Fruit fly (Drosophila melanogaster) whole organism, embryonic: ENCODE data around the gene CG5835.

ENCODE experiments used
- Aef1 ChIP-seq: fragments of 200-800 bp; sonication (Bioruptor generic); IDR thresholded peaks from 3 replicates; pipeline ENCODE4 v1.3.6; 2022; ENCODE audit warnings: missing biosample characterization, missing genetic modification characterization
- Bdp1 ChIP-seq: fragments of 200-800 bp; sonication (Bioruptor generic); optimal IDR thresholded peaks from 3 replicates; lab custom pipeline; 2016; ENCODE audit warnings: missing biosample characterization, missing genetic modification characterization
- Blimp-1 ChIP-seq: fragments of 200-800 bp; sonication (Bioruptor generic); optimal IDR thresholded peaks from 3 replicates; lab custom pipeline; 2018; ENCODE audit warnings: missing biosample characterization, missing genetic modification characterization, mild to moderate bottlenecking, moderate library complexity, missing genetic modification reagents
- BtbVII ChIP-seq: fragments of 200-800 bp; sonication (Bioruptor generic); optimal IDR thresholded peaks from 3 replicates; lab custom pipeline; 2017; ENCODE audit warnings: missing biosample characterization, mild to moderate bottlenecking, missing genetic modification characterization
- CG10274 ChIP-seq: fragments of 200-800 bp; sonication (Bioruptor generic); optimal IDR thresholded peaks from 3 replicates; lab custom pipeline; 2017; ENCODE audit warnings: missing biosample characterization, mild to moderate bottlenecking, missing genetic modification characterization
- CG10654 ChIP-seq: fragments of 200-800 bp; sonication (Bioruptor generic); optimal IDR thresholded peaks from 2 replicates; lab custom pipeline; 2016; ENCODE audit warnings: missing biosample characterization, missing genetic modification characterization
- CG11085 ChIP-seq: fragments of 200-800 bp; sonication (Bioruptor generic); IDR thresholded peaks from 2 replicates; pipeline ENCODE4 v1.3.6; 2022; ENCODE audit warnings: missing biosample characterization, missing genetic modification characterization
- CG12391 ChIP-seq: fragments of 200-800 bp; sonication (Bioruptor generic); optimal IDR thresholded peaks from 3 replicates; lab custom pipeline; 2018; ENCODE audit warnings: missing biosample characterization, mild to moderate bottlenecking, missing genetic modification characterization, moderate library complexity
- CG14014 ChIP-seq: fragments of 200-800 bp; sonication (Bioruptor generic); IDR thresholded peaks from 2 replicates; pipeline ENCODE4 v1.3.6; 2022; ENCODE audit warnings: missing biosample characterization, missing genetic modification characterization
- CG14441 ChIP-seq: fragments of 200-800 bp; sonication (Bioruptor generic); IDR thresholded peaks from 2 replicates; pipeline ENCODE4 v1.3.6; 2022; ENCODE audit warnings: missing biosample characterization, missing genetic modification characterization
- CG15514 ChIP-seq: fragments of 200-800 bp; sonication (Bioruptor generic); optimal IDR thresholded peaks from 3 replicates; lab custom pipeline; 2017; ENCODE audit warnings: missing biosample characterization, missing genetic modification characterization, mild to moderate bottlenecking, moderate library complexity, missing genetic modification reagents
- CG16815 ChIP-seq: fragments of 200-800 bp; sonication (Bioruptor generic); optimal IDR thresholded peaks from 3 replicates; lab custom pipeline; 2017; ENCODE audit warnings: missing biosample characterization, mild to moderate bottlenecking, missing genetic modification characterization
- CG17568 ChIP-seq: fragments of 200-800 bp; sonication (Bioruptor generic); optimal IDR thresholded peaks from 2 replicates; lab custom pipeline; 2018; ENCODE audit warnings: missing biosample characterization, mild to moderate bottlenecking, missing genetic modification characterization, moderate library complexity
- CG18011 ChIP-seq: fragments of 200-800 bp; sonication (Bioruptor generic); optimal IDR thresholded peaks from 2 replicates; lab custom pipeline; 2017; ENCODE audit warnings: missing biosample characterization, missing genetic modification characterization, mild to moderate bottlenecking, moderate library complexity, missing genotype
- CG18619 ChIP-seq: fragments of 200-800 bp; sonication (Bioruptor generic); optimal IDR thresholded peaks from 3 replicates; lab custom pipeline; 2017; ENCODE audit warnings: missing biosample characterization, mild to moderate bottlenecking, missing genetic modification characterization
- CG2116 ChIP-seq: fragments of 200-800 bp; sonication (Bioruptor generic); optimal IDR thresholded peaks from 3 replicates; lab custom pipeline; 2018; ENCODE audit warnings: missing biosample characterization, mild to moderate bottlenecking, missing genetic modification characterization
- CG2889 ChIP-seq: fragments of 200-800 bp; sonication (Bioruptor generic); IDR thresholded peaks from 3 replicates; pipeline ENCODE4 v1.3.6; 2022; ENCODE audit warnings: missing biosample characterization, missing genetic modification characterization
- CG30403 ChIP-seq: fragments of 200-800 bp; sonication (Bioruptor generic); optimal IDR thresholded peaks from 3 replicates; lab custom pipeline; 2016; ENCODE audit warnings: missing biosample characterization, missing genetic modification characterization
- CG3407 ChIP-seq: fragments of 200-800 bp; sonication (Bioruptor generic); optimal IDR thresholded peaks from 2 replicates; lab custom pipeline; 2018; ENCODE audit warnings: missing biosample characterization, mild to moderate bottlenecking, missing genetic modification characterization
- CG4424 ChIP-seq: fragments of 200-800 bp; sonication (Bioruptor generic); optimal IDR thresholded peaks from 3 replicates; lab custom pipeline; 2016; ENCODE audit warnings: missing biosample characterization, missing genetic modification characterization
- CG4854 ChIP-seq: fragments of 200-800 bp; sonication (Bioruptor generic); optimal IDR thresholded peaks from 2 replicates; lab custom pipeline; 2016; ENCODE audit warnings: missing biosample characterization, missing genetic modification characterization, inconsistent platforms
- CG5180 ChIP-seq: fragments of 200-800 bp; sonication (Bioruptor generic); optimal IDR thresholded peaks from 3 replicates; lab custom pipeline; 2017; ENCODE audit warnings: missing biosample characterization, missing genetic modification characterization, mild to moderate bottlenecking, moderate library complexity, missing genetic modification reagents
- CG7745 ChIP-seq: fragments of 200-800 bp; sonication (Bioruptor generic); optimal IDR thresholded peaks from 2 replicates; lab custom pipeline; 2018; ENCODE audit warnings: missing biosample characterization, mild to moderate bottlenecking, missing genetic modification characterization, moderate library complexity
- CG7786 ChIP-seq: fragments of 200-800 bp; sonication (Bioruptor generic); optimal IDR thresholded peaks from 2 replicates; lab custom pipeline; 2016; ENCODE audit warnings: missing biosample characterization, missing genetic modification characterization
- CG7987 ChIP-seq: fragments of 200-800 bp; sonication (Bioruptor generic); optimal IDR thresholded peaks from 2 replicates; lab custom pipeline; 2018; ENCODE audit warnings: missing biosample characterization, mild to moderate bottlenecking, missing genetic modification characterization, moderate library complexity
- CrebB ChIP-seq: fragments of 200-800 bp; sonication (Bioruptor generic); optimal IDR thresholded peaks from 3 replicates; lab custom pipeline; 2018; ENCODE audit warnings: missing biosample characterization, mild to moderate bottlenecking, missing genetic modification characterization
- Jarid2 ChIP-seq: fragments of 200-800 bp; sonication (Bioruptor generic); optimal IDR thresholded peaks from 3 replicates; lab custom pipeline; 2017; ENCODE audit warnings: mild to moderate bottlenecking, missing biosample characterization, missing genetic modification reagents, missing genetic modification characterization
- MESR4 ChIP-seq: fragments of 200-800 bp; sonication (Bioruptor generic); optimal IDR thresholded peaks from 2 replicates; lab custom pipeline; 2018; ENCODE audit warnings: missing biosample characterization, mild to moderate bottlenecking, missing genetic modification characterization, moderate library complexity
- PHDP ChIP-seq: fragments of 200-800 bp; sonication (Bioruptor generic); optimal IDR thresholded peaks from 3 replicates; lab custom pipeline; 2018; ENCODE audit warnings: missing biosample characterization, mild to moderate bottlenecking, missing genetic modification characterization, moderate library complexity
- Poxn ChIP-seq: fragments of 200-800 bp; sonication (Bioruptor generic); IDR thresholded peaks from 2 replicates; pipeline ENCODE4 v1.3.6; 2022; ENCODE audit warnings: missing biosample characterization, missing genetic modification characterization
- Sox102F ChIP-seq: fragments of 200-800 bp; sonication (Bioruptor generic); optimal IDR thresholded peaks from 2 replicates; lab custom pipeline; 2018; ENCODE audit warnings: missing biosample characterization, mild to moderate bottlenecking, missing genetic modification characterization, moderate library complexity
- aop ChIP-seq: fragments of 200-800 bp; sonication (Bioruptor generic); IDR thresholded peaks from 2 replicates; pipeline ENCODE4 v1.3.6; 2022; ENCODE audit warnings: missing biosample characterization, missing genetic modification characterization
- ara ChIP-seq: fragments of 200-800 bp; sonication (Bioruptor generic); IDR thresholded peaks from 2 replicates; pipeline ENCODE4 v1.3.6; 2022; ENCODE audit warnings: missing biosample characterization, missing genetic modification characterization
- ase ChIP-seq: fragments of 200-800 bp; sonication (Bioruptor generic); IDR thresholded peaks from 3 replicates; pipeline ENCODE4 v1.3.6; 2022; ENCODE audit warnings: missing biosample characterization, missing genetic modification characterization
- fd64A ChIP-seq: fragments of 200-800 bp; sonication (Bioruptor generic); optimal IDR thresholded peaks from 3 replicates; lab custom pipeline; 2018; ENCODE audit warnings: missing biosample characterization, mild to moderate bottlenecking, missing genetic modification characterization
- fd96Cb ChIP-seq: fragments of 200-800 bp; sonication (Bioruptor generic); optimal IDR thresholded peaks from 2 replicates; lab custom pipeline; 2018; ENCODE audit warnings: missing biosample characterization, mild to moderate bottlenecking, missing genetic modification characterization, moderate library complexity
- fru ChIP-seq: fragments of >200 bp; optimal IDR thresholded peaks from 2 replicates; lab custom pipeline; 2017
- ftz-f1 ChIP-seq: fragments of 200-800 bp; sonication (Bioruptor generic); optimal IDR thresholded peaks from 2 replicates; lab custom pipeline; 2016; ENCODE audit warnings: missing biosample characterization, missing genetic modification characterization
- gem ChIP-seq: fragments of 200-800 bp; sonication (Bioruptor generic); optimal IDR thresholded peaks from 2 replicates; lab custom pipeline; 2019; ENCODE audit warnings: missing biosample characterization, mild to moderate bottlenecking, missing genetic modification characterization, moderate library complexity
- hkb ChIP-seq, 2 experiments: fragments of 200-800 bp in 1 of 2; fragments of >200 bp in 1 of 2; sonication (Bioruptor generic) in 1 of 2; IDR thresholded peaks in 1 of 2; optimal IDR thresholded peaks in 1 of 2; 2 replicates each; pipeline versions ENCODE4 v1.3.6 to Lab custom; 2017 to 2022; ENCODE audit warnings: missing biosample characterization in 1 of 2, missing genetic modification characterization in 1 of 2
- klu ChIP-seq: fragments of 200-800 bp; sonication (Bioruptor generic); IDR thresholded peaks from 2 replicates; pipeline ENCODE4 v1.3.6; 2022; ENCODE audit warnings: missing biosample characterization, missing genetic modification characterization
- lab ChIP-seq: fragments of 200-800 bp; sonication (Bioruptor generic); optimal IDR thresholded peaks from 3 replicates; lab custom pipeline; 2017; ENCODE audit warnings: missing biosample characterization, missing genetic modification characterization, mild to moderate bottlenecking, moderate library complexity, missing genetic modification reagents
- maf-S ChIP-seq: fragments of 200-800 bp; sonication (Bioruptor generic); optimal IDR thresholded peaks from 2 replicates; lab custom pipeline; 2016; ENCODE audit warnings: missing biosample characterization, missing genetic modification characterization
- pum ChIP-seq: fragments of 200-800 bp; sonication (Bioruptor generic); optimal IDR thresholded peaks from 2 replicates; lab custom pipeline; 2016; ENCODE audit warnings: missing biosample characterization, missing genetic modification characterization
- salm ChIP-seq: fragments of 200-800 bp; sonication (Bioruptor generic); optimal IDR thresholded peaks from 2 replicates; lab custom pipeline; 2018; ENCODE audit warnings: missing biosample characterization, mild to moderate bottlenecking, missing genetic modification characterization
- sd ChIP-seq: fragments of 200-800 bp; sonication (Bioruptor generic); optimal IDR thresholded peaks from 3 replicates; lab custom pipeline; 2018; ENCODE audit warnings: missing biosample characterization, mild to moderate bottlenecking, missing genetic modification characterization, moderate library complexity
- seq ChIP-seq: fragments of 200-800 bp; sonication (Bioruptor generic); IDR thresholded peaks from 2 replicates; pipeline ENCODE4 v1.3.6; 2022; ENCODE audit warnings: missing biosample characterization, missing genetic modification characterization
- ttk ChIP-seq: fragments of 200-800 bp; sonication (Bioruptor generic); IDR thresholded peaks from 2 replicates; pipeline ENCODE4 v2.1.2; 2022; ENCODE audit warnings: missing biosample characterization, missing genetic modification characterization
- unc-4 ChIP-seq: fragments of 200-800 bp; sonication (Bioruptor generic); IDR thresholded peaks from 2 replicates; pipeline ENCODE4 v1.3.6; 2022; ENCODE audit warnings: missing biosample characterization, missing genetic modification characterization; ENCODE audit not compliant: partially characterized antibody
- vvl ChIP-seq: fragments of 200-800 bp; sonication (Bioruptor generic); IDR thresholded peaks from 2 replicates; pipeline ENCODE4 v1.3.6; 2022; ENCODE audit warnings: missing biosample characterization, missing genetic modification characterization

CG5835 gene

DNA sequence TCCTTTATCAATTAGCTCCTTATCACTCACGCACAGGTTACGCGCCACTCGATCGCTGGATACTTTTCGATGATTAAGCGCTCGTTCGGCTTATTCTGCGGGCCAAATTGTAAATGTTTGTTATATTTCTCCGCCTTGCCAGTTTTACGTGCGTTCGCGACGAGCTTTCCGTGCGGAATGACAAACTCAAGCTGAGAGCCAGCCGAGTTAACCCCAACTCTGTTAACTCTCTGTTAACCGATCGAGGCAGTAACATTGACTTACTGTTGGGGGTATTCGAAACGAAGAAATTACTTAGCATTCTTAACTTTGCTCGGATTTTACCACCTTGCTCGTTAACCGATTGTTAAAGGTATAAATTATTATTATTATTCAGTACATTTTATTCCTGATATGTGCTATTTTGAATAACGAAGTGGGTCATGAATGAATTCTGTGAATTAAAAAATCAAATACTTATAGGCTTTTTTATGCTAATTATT is at the start of gene CG5835 (continued):
- TF ChIP-seq Blimp-1 (GFP tag; lab: Kevin White, UChicago) (no peak), CG10654 (GFP tag; lab: Kevin White, UChicago) (no peak), CG18011 (GFP tag; lab: Kevin White, UChicago) (no peak), CG12391 (tag; lab: Kevin White, UChicago) (peak; percentile 29), CG2116 (GFP tag; lab: Kevin White, UChicago) (peak; percentile 16), unc-4 (GFP tag; lab: Robert Waterston, UW) (0 out of 2 replicates have a peak, but pooled peaks have one; percentile 33), hkb (optimal IDR thresholded peaks at IDR 0.05; lab: Kevin White, UChicago) (no peak), hkb (GFP tag; IDR thresholded peaks at IDR 0.05; lab: Robert Waterston, UW) (0 out of 2 replicates have a peak, but pooled peaks have one; percentile 17), vvl (no peak; the same call in 1 of the 2 replicates), CG17568 (no peak), fd96Cb (tag; lab: Kevin White, UChicago) (no peak), ase (GFP tag; lab: Robert Waterston, UW) (no peak), MESR4 (GFP tag; lab: Kevin White, UChicago) (peak; percentile 14), CG15514 (peak; percentile 36), CG30403 (peak; percentile 41), Bdp1 (GFP tag; lab: Kevin White, UChicago) (no peak), CG18619 (GFP tag; lab: Kevin White, UChicago) (no peak), sd (tag; lab: Kevin White, UChicago) (peak; percentile 53), CG3407 (no peak), PHDP (tag; lab: Kevin White, UChicago) (peak; percentile 8), gem (tag; lab: Kevin White, UChicago) (peak; percentile 26), Aef1 (GFP tag; lab: Robert Waterston, UW) (no peak), CG7745 (tag; lab: Kevin White, UChicago) (no peak), lab (GFP tag; lab: Kevin White, UChicago) (peak; percentile 76), CG2889 (GFP tag; lab: Robert Waterston, UW) (no peak), CG11085 (0 out of 2 replicates have a peak, but pooled peaks have one; percentile 23), BtbVII (peak; percentile 38), CG14441 (GFP tag; lab: Robert Waterston, UW) (no peak), CG16815 (GFP tag; lab: Kevin White, UChicago) (no peak), CG5180 (peak; percentile 25), salm (tag; lab: Kevin White, UChicago) (no peak), Sox102F (GFP tag; lab: Kevin White, UChicago) (peak; percentile 39), CG7987 (peak; percentile 61), seq (GFP tag; lab: Robert Waterston, UW) (peak; percentile 38; the same call in 1 of the 2 replicates), CrebB (tag; lab: Kevin White, UChicago) (peak; percentile 26), fd64A (GFP tag; lab: Kevin White, UChicago) (no peak), pum (no peak), aop (GFP tag; lab: Robert Waterston, UW) (no peak), CG10274 (GFP tag; lab: Kevin White, UChicago) (no peak), Jarid2 (GFP tag; lab: Kevin White, UChicago) (peak; percentile 89), ttk (GFP tag; lab: Robert Waterston, UW) (no peak), CG4424 (GFP tag; lab: Kevin White, UChicago) (peak; percentile 11), CG4854 (GFP tag; lab: Kevin White, UChicago) (no peak), CG7786 (peak; percentile 16), ftz-f1 (peak; percentile 8), ara (no peak), CG14014 (GFP tag; lab: Robert Waterston, UW) (0 out of 2 replicates have a peak, but pooled peaks have one; percentile 13), klu (GFP tag; lab: Robert Waterston, UW) (no peak), fru (lab: Kevin White, UChicago) (no peak), maf-S (GFP tag; lab: Kevin White, UChicago) (no peak), Poxn (GFP tag; lab: Robert Waterston, UW) (no peak)
